Worm (Caenorhabditis elegans) whole organism, late embryonic: ENCODE data around the gene F21C10.19.

Source experiments
- C08G9.2 ChIP-seq: sonication (generic microtip); optimal IDR thresholded peaks from 2 replicates; lab custom pipeline; 2016; ENCODE audit warnings: mild to moderate bottlenecking, missing genetic modification characterization, moderate library complexity, missing compliant biosample characterization
- F13H6.1 ChIP-seq: sonication (generic microtip); optimal IDR thresholded peaks from 2 replicates; lab custom pipeline; 2016; ENCODE audit warnings: missing genetic modification characterization, missing compliant biosample characterization
- K02D7.2 ChIP-seq: sonication (generic microtip); optimal IDR thresholded peaks from 2 replicates; lab custom pipeline; 2017; ENCODE audit warnings: mild to moderate bottlenecking, missing genetic modification characterization, missing compliant biosample characterization
- Y22D7AL.16 ChIP-seq: sonication (generic microtip); optimal IDR thresholded peaks from 2 replicates; lab custom pipeline; 2016; ENCODE audit warnings: missing genetic modification characterization, missing compliant biosample characterization
- ahr-1 ChIP-seq: sonication (generic microtip); optimal IDR thresholded peaks from 2 replicates; lab custom pipeline; 2016; ENCODE audit warnings: missing genetic modification characterization, missing compliant biosample characterization
- ama-1 ChIP-seq: fragments of 150-350 bp; optimal IDR thresholded peaks from 2 replicates; lab custom pipeline; 2014
- ceh-14 ChIP-seq: sonication (generic microtip); optimal IDR thresholded peaks from 2 replicates; lab custom pipeline; 2016; ENCODE audit warnings: missing genotype, missing genetic modification characterization, missing compliant biosample characterization
- ceh-2 ChIP-seq: sonication (generic microtip); optimal IDR thresholded peaks from 2 replicates; lab custom pipeline; 2016; ENCODE audit warnings: missing genotype, missing genetic modification characterization, missing compliant biosample characterization
- ceh-30 ChIP-seq: fragments of 150-350 bp; optimal IDR thresholded peaks from 2 replicates; lab custom pipeline; 2014; ENCODE audit warnings: missing biosample characterization, missing genetic modification characterization
- ceh-31 ChIP-seq: sonication (generic microtip); optimal IDR thresholded peaks from 2 replicates; lab custom pipeline; 2016; ENCODE audit warnings: missing genetic modification characterization, missing compliant biosample characterization
- ceh-34 ChIP-seq: sonication (generic microtip); optimal IDR thresholded peaks from 2 replicates; lab custom pipeline; 2016; ENCODE audit warnings: mild to moderate bottlenecking, missing genetic modification characterization, missing compliant biosample characterization
- ceh-45 ChIP-seq: fragments of 200-800 bp; sonication (Bioruptor generic); IDR thresholded peaks from 2 replicates; pipeline ENCODE4 v1.3.6; 2022; ENCODE audit warnings: missing genetic modification reagents, missing genetic modification characterization, missing compliant biosample characterization
- ceh-48 ChIP-seq: sonication (generic microtip); optimal IDR thresholded peaks from 2 replicates; lab custom pipeline; 2016; ENCODE audit warnings: missing genetic modification characterization, inconsistent platforms, missing compliant biosample characterization
- ceh-6 ChIP-seq: fragments of 200-800 bp; sonication (Bioruptor generic); optimal IDR thresholded peaks from 2 replicates; lab custom pipeline; 2018; ENCODE audit warnings: mild to moderate bottlenecking, missing genetic modification characterization, missing compliant biosample characterization
- ceh-9 ChIP-seq: sonication (generic microtip); optimal IDR thresholded peaks from 2 replicates; lab custom pipeline; 2016; ENCODE audit warnings: mild to moderate bottlenecking, missing genetic modification characterization, inconsistent platforms, missing compliant biosample characterization
- che-1 ChIP-seq: sonication (generic microtip); optimal IDR thresholded peaks from 2 replicates; lab custom pipeline; 2016; ENCODE audit warnings: mild to moderate bottlenecking, missing genetic modification characterization, missing compliant biosample characterization
- dmd-4 ChIP-seq: sonication (generic microtip); optimal IDR thresholded peaks from 2 replicates; lab custom pipeline; 2016; ENCODE audit warnings: borderline replicate concordance, missing genetic modification characterization, missing compliant biosample characterization
- dve-1 ChIP-seq: sonication (generic microtip); optimal IDR thresholded peaks from 2 replicates; lab custom pipeline; 2017; ENCODE audit warnings: antibody characterized with exemption, mild to moderate bottlenecking, missing genetic modification characterization, missing compliant biosample characterization
- ets-4 ChIP-seq: sonication (generic microtip); optimal IDR thresholded peaks from 2 replicates; lab custom pipeline; 2016; ENCODE audit warnings: missing genetic modification characterization, missing compliant biosample characterization
- eyg-1 ChIP-seq: sonication (generic microtip); optimal IDR thresholded peaks from 2 replicates; lab custom pipeline; 2016; ENCODE audit warnings: missing genotype, missing genetic modification characterization, missing compliant biosample characterization
- fkh-10 ChIP-seq: fragments of 150-350 bp; optimal IDR thresholded peaks from 2 replicates; lab custom pipeline; 2014; ENCODE audit warnings: missing biosample characterization, missing genetic modification reagents, missing genetic modification characterization
- hlh-13 ChIP-seq: fragments of 200-800 bp; sonication (Bioruptor generic); optimal IDR thresholded peaks from 2 replicates; lab custom pipeline; 2018; ENCODE audit warnings: mild to moderate bottlenecking, missing genetic modification characterization, missing compliant biosample characterization
- hlh-15 ChIP-seq: sonication (generic microtip); optimal IDR thresholded peaks from 2 replicates; lab custom pipeline; 2016; ENCODE audit warnings: missing genetic modification characterization, missing compliant biosample characterization
- hlh-30 ChIP-seq: sonication (generic microtip); optimal IDR thresholded peaks from 2 replicates; lab custom pipeline; 2017; ENCODE audit warnings: antibody characterized with exemption, missing genetic modification characterization, missing compliant biosample characterization; ENCODE audit not compliant: insufficient read depth
- hlh-8 ChIP-seq: sonication (generic microtip); optimal IDR thresholded peaks from 2 replicates; lab custom pipeline; 2016; ENCODE audit warnings: missing genotype, missing genetic modification characterization, missing compliant biosample characterization
- lin-11 ChIP-seq: fragments of 200-800 bp; sonication (Bioruptor generic); optimal IDR thresholded peaks from 2 replicates; lab custom pipeline; 2018; ENCODE audit warnings: mild to moderate bottlenecking, missing genetic modification characterization, missing compliant biosample characterization
- madf-2 ChIP-seq: sonication (generic microtip); optimal IDR thresholded peaks from 2 replicates; lab custom pipeline; 2017; ENCODE audit warnings: missing genetic modification characterization, missing compliant biosample characterization
- nhr-11 ChIP-seq: fragments of 150-350 bp; optimal IDR thresholded peaks from 2 replicates; lab custom pipeline; 2014; ENCODE audit warnings: missing biosample characterization, missing genetic modification characterization
- npax-4 ChIP-seq: sonication (generic microtip); optimal IDR thresholded peaks from 2 replicates; lab custom pipeline; 2016; ENCODE audit warnings: missing genetic modification characterization, missing compliant biosample characterization
- odd-2 ChIP-seq: sonication (generic microtip); optimal IDR thresholded peaks from 2 replicates; lab custom pipeline; 2017; ENCODE audit warnings: antibody characterized with exemption, mild to moderate bottlenecking, missing genetic modification characterization, missing compliant biosample characterization
- pag-3 ChIP-seq: sonication (generic microtip); optimal IDR thresholded peaks from 2 replicates; lab custom pipeline; 2016; ENCODE audit warnings: missing compliant biosample characterization, missing genetic modification characterization, borderline replicate concordance
- pax-1 ChIP-seq: fragments of 150-350 bp; optimal IDR thresholded peaks from 2 replicates; lab custom pipeline; 2014; ENCODE audit warnings: missing biosample characterization, missing genetic modification characterization
- pha-4 ChIP-seq: fragments of 150-350 bp; optimal IDR thresholded peaks from 2 replicates; lab custom pipeline; 2018; ENCODE audit warnings: missing biosample characterization, missing genetic modification reagents, missing genetic modification characterization
- pqm-1 ChIP-seq: sonication (generic microtip); optimal IDR thresholded peaks from 2 replicates; lab custom pipeline; 2016; ENCODE audit warnings: missing genetic modification characterization, missing compliant biosample characterization
- pros-1 ChIP-seq: fragments of 150-350 bp; optimal IDR thresholded peaks from 2 replicates; lab custom pipeline; 2014; ENCODE audit warnings: missing biosample characterization, missing genetic modification reagents, missing genetic modification characterization
- ref-2 ChIP-seq: sonication (generic microtip); optimal IDR thresholded peaks from 2 replicates; lab custom pipeline; 2016; ENCODE audit warnings: missing genetic modification characterization, missing compliant biosample characterization
- rnt-1 ChIP-seq: sonication (generic microtip); optimal IDR thresholded peaks from 2 replicates; lab custom pipeline; 2016; ENCODE audit warnings: missing genetic modification characterization, missing compliant biosample characterization
- sdc-2 ChIP-seq: sonication (generic microtip); optimal IDR thresholded peaks from 2 replicates; lab custom pipeline; 2016; ENCODE audit warnings: missing genotype, missing genetic modification characterization, missing compliant biosample characterization
- sox-2 ChIP-seq: fragments of 200-800 bp; sonication (Bioruptor generic); IDR thresholded peaks from 2 replicates; pipeline ENCODE4 v1.3.6; 2022; ENCODE audit warnings: missing genetic modification reagents, missing genetic modification characterization, missing compliant biosample characterization
- sox-4 ChIP-seq: sonication (generic microtip); optimal IDR thresholded peaks from 2 replicates; lab custom pipeline; 2017; ENCODE audit warnings: mild to moderate bottlenecking, missing genetic modification characterization, inconsistent platforms, missing compliant biosample characterization
- syd-9 ChIP-seq: sonication (generic microtip); optimal IDR thresholded peaks from 2 replicates; lab custom pipeline; 2016; ENCODE audit warnings: mild to moderate bottlenecking, missing genetic modification characterization, moderate library complexity, missing compliant biosample characterization
- tbx-2 ChIP-seq: sonication (generic microtip); optimal IDR thresholded peaks from 2 replicates; lab custom pipeline; 2016; ENCODE audit warnings: missing genetic modification characterization, missing compliant biosample characterization
- tbx-7 ChIP-seq: sonication (generic microtip); optimal IDR thresholded peaks from 2 replicates; lab custom pipeline; 2016; ENCODE audit warnings: missing genotype, missing genetic modification characterization, missing compliant biosample characterization
- unc-3 ChIP-seq, 2 experiments: fragments of 200-800 bp in 1 of 2; sonication (Bioruptor generic) in 1 of 2; sonication (generic microtip) in 1 of 2; conservative IDR thresholded peaks in 1 of 2; optimal IDR thresholded peaks in 1 of 2; 2 replicates each; pipeline versions ENCODE4 v1.3.6 to Lab custom; 2016 to 2022; ENCODE audit warnings: missing compliant biosample characterization in 2 of 2, missing genetic modification characterization in 2 of 2, missing genetic modification reagents in 1 of 2
- unc-55 ChIP-seq: sonication (generic microtip); optimal IDR thresholded peaks from 2 replicates; lab custom pipeline; 2017; ENCODE audit warnings: missing biosample characterization, missing genetic modification reagents, missing genetic modification characterization
- ztf-16 ChIP-seq: sonication (generic microtip); optimal IDR thresholded peaks from 2 replicates; lab custom pipeline; 2017; ENCODE audit warnings: missing genetic modification characterization, missing compliant biosample characterization

The F21C10.19 gene

ce11 chrV:9163897-9164296, 33.0 kb downstream of the F21C10.19 start:
- TF ChIP-seq ceh-31 (tag; lab: Kevin White, UChicago) (no peak), sox-2 (no peak), ref-2 (tag; lab: Kevin White, UChicago) (no peak), lin-11 (no peak), sox-4 (tag; lab: Kevin White, UChicago) (no peak), ceh-45 (GFP tag; lab: Robert Waterston, UW) (no peak), C08G9.2 (tag; lab: Kevin White, UChicago) (no peak), ahr-1 (tag; lab: Kevin White, UChicago) (no peak), dmd-4 (no peak), ceh-2 (tag; lab: Kevin White, UChicago) (no peak), fkh-10 (no peak), tbx-7 (tag; lab: Kevin White, UChicago) (no peak), che-1 (no peak)

DNA sequence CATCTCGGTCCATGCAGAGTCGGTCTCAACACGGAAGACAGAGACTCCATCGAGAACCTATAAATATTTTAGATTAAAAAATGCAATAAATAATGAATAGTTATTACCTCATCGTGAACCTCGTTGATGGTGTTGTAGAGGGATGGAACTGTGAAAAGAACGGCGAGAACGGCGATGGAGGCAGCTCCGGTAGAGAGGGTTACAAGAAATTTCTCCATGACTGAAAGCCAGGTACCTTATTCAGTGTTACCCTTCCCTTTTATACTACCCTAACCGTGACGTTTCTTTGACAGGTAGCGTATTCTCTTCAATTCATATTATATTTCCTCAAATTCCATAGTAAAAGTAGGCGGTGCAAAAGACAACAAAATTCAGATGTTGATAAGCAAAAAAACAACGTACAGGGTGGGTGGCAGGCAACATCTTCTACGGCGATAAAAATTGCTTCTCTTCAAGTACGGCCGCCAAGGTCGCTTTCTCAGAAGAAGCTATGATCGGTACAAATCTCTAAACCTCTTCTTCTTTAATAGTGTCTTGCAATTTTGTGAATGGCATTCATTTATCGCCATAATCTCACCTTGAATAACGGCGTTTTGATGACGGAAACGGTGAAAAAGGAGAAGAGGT, 34.3 kb downstream of the F21C10.19 start, which contains the start of gene col-10:
Gene col-10 (minus strand): TSS at position 235 of the 627 bp plus-strand sequence.
- TF ChIP-seq ahr-1 (tag; lab: Kevin White, UChicago) (no peak), pax-1 (no peak), hlh-8 (no peak), ceh-48 (tag; lab: Kevin White, UChicago) (no peak), sox-4 (tag; lab: Kevin White, UChicago) (no peak), eyg-1 (no peak), tbx-2 (tag; lab: Kevin White, UChicago) (no peak), ets-4 (no peak)

DNA sequence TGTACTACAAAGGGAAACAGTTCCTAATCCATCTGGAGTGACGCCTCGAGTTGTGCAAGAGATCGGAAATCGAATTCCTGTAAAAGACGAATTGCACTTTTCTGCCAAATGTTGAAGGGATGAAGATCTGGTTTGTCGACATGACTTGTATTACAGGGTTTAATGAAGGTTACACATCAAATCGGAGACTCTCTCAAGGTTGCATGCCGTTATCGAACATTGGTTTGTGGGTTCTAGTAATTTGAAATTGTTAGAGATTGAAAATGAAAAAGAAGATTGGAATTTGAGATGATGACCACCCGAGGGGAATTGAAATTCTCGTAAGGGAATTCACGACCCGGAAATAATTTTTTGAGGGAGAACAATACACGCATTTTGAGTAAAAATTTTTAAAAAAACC, 35.4 kb downstream of the F21C10.19 start:
- TF ChIP-seq syd-9 (tag; lab: Kevin White, UChicago) (no peak), hlh-15 (tag; lab: Kevin White, UChicago) (no peak), odd-2 (tag; lab: Kevin White, UChicago) (no peak), nhr-11 (tag; lab: Kevin White, UChicago) (no peak), ceh-2 (tag; lab: Kevin White, UChicago) (no peak), pros-1 (tag; lab: Kevin White, UChicago) (no peak), dve-1 (tag; lab: Kevin White, UChicago) (no peak), hlh-13 (GFP tag; lab: Kevin White, UChicago) (no peak), F13H6.1 (tag; lab: Kevin White, UChicago) (no peak), unc-3 (GFP tag; conservative IDR thresholded peaks at IDR 0.05; lab: Robert Waterston, UW) (no peak), unc-3 (tag; optimal IDR thresholded peaks at IDR 0.05; lab: Kevin White, UChicago) (no peak), ceh-34 (tag; lab: Kevin White, UChicago) (no peak), pax-1 (no peak), ceh-31 (tag; lab: Kevin White, UChicago) (no peak), pag-3 (tag; lab: Kevin White, UChicago) (no peak), K02D7.2 (tag; lab: Kevin White, UChicago) (no peak), ceh-9 (tag; lab: Kevin White, UChicago) (no peak), tbx-2 (tag; lab: Kevin White, UChicago) (no peak)
- TF ChIP-seq, all 69 proteins: peak for 0

DNA sequence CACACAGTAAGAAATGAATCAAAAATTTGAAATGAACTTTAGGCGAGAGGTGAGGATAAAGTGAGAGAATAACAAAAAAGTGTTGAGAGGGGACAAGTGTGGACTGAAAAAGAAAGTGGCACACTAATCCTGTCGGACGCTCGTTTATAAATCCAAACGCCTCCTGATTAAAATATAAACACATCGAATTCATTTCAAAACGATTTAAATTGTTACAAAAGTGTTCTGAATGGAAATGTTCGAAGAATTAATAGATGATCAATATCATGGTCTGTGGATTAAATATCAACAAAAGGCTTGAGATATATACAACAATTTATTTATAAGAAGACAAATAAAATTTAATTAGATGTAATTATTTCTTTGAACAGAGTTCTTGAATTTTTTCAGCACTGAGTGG, 37.2 kb downstream of the F21C10.19 start, which contains the start of gene B0222.11:
Gene B0222.11 (minus strand): TSS at position 101 of the 400 bp plus-strand sequence.
- TF ChIP-seq tbx-2 (tag; lab: Kevin White, UChicago): no peak
- TF ChIP-seq ceh-6 (GFP tag; lab: Kevin White, UChicago): no peak
- no peak for TF ChIP-seq rnt-1
- no peak for TF ChIP-seq pros-1 (tag; lab: Kevin White, UChicago)
- TF ChIP-seq ztf-16 (tag; lab: Kevin White, UChicago): no peak
- TF ChIP-seq sdc-2 (tag; lab: Kevin White, UChicago): no peak
- no peak for TF ChIP-seq ceh-30
- TF ChIP-seq hlh-30 (tag; lab: Kevin White, UChicago): no peak
- no peak for TF ChIP-seq ceh-14 (tag; lab: Kevin White, UChicago)
- no peak for TF ChIP-seq ama-1 (lab: Kevin White, UChicago)
- TF ChIP-seq pqm-1 (tag; lab: Kevin White, UChicago): no peak
- TF ChIP-seq Y22D7AL.16 (tag; lab: Kevin White, UChicago): no peak
- TF ChIP-seq pha-4 (tag; lab: Kevin White, UChicago): no peak
- TF ChIP-seq nhr-11 (tag; lab: Kevin White, UChicago): no peak
- TF ChIP-seq npax-4 (tag; lab: Kevin White, UChicago): no peak
- TF ChIP-seq madf-2 (tag; lab: Kevin White, UChicago): no peak
- TF ChIP-seq unc-55: no peak
- no peak for TF ChIP-seq ahr-1 (tag; lab: Kevin White, UChicago)
- TF ChIP-seq ceh-48 (tag; lab: Kevin White, UChicago): no peak
